Fruit fly (Drosophila melanogaster): ENCODE data around the gene CG31752.

- TF ChIP-seq psq (optimal IDR thresholded peaks at IDR 0.05) (no peak), pan (optimal IDR thresholded peaks at IDR 0.05) (no peak), CG8478 (optimal IDR thresholded peaks at IDR 0.05) (no peak), Dll (optimal IDR thresholded peaks at IDR 0.05) (no peak), EcR (GFP tag; optimal IDR thresholded peaks at IDR 0.05) (no peak)
These were observed 43.7 kb upstream of the CG31752 start for dm6 chr2L:18884783-18885182.

Data from whole organism.